Worm (Caenorhabditis elegans) whole organism, mixed stage, embryonic: ENCODE results near the gene C14C11.2.

Experiments used
- lin-13 ChIP-seq: fragments of 150-350 bp; optimal IDR thresholded peaks from 2 replicates; lab custom pipeline; 2014; ENCODE audit warnings: missing biosample characterization, missing genetic modification characterization
- lsy-2 ChIP-seq: fragments of 150-350 bp; optimal IDR thresholded peaks from 2 replicates; lab custom pipeline; 2014; ENCODE audit warnings: missing biosample characterization, missing genetic modification characterization
- nhr-237 ChIP-seq: fragments of 150-350 bp; optimal IDR thresholded peaks from 2 replicates; lab custom pipeline; 2014; ENCODE audit warnings: missing biosample characterization, missing genetic modification characterization
- unc-62 ChIP-seq: fragments of 150-350 bp; optimal IDR thresholded peaks from 2 replicates; lab custom pipeline; 2014; ENCODE audit warnings: missing biosample characterization, missing genetic modification reagents, missing genetic modification characterization

ce11 chrV:5628014-5628413 lies 32.9 kb upstream of the C14C11.2 start:
- TF ChIP-seq nhr-237 (tag; lab: Kevin White, UChicago) = no peak
- TF ChIP-seq unc-62 (GFP tag; lab: Kevin White, UChicago) = no peak
- TF ChIP-seq lin-13 (tag; lab: Kevin White, UChicago) = no peak
- no peak for TF ChIP-seq lsy-2 (tag; lab: Kevin White, UChicago)
